Fruit fly (Drosophila melanogaster): Measurements from ENCODE around the gene CG8840.
A peak's percentile ranks its signal among the peaks of the same experiment; 100 is the strongest.

The CG8840 gene

DNA sequence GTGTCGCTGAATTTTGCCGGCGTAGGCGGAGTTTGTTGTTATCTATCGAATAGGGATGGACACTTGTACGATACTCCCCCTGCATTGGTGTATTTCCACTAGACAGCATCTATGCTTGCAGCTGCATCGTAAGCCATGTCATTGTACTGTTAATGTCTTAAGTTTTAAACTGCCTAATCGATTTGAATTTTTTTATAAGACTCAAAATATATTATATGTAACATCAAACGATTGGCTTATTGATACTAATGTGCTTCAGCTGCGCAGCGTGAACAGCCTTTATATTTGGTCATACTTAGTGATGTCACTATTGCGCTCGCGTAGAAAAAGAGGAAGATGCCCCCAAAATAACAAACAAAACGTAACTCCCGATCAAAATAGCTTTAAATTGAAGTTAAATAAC, 33.7 kb upstream of the CG8840 start, which contains the start of the genes CG9662 and Ptpa (continued):
- TF ChIP-seq bigmax (GFP tag; optimal IDR thresholded peaks at IDR 0.05) = no peak
- peak; percentile 89 to 90 for TF ChIP-seq Pdp1 (GFP tag; optimal IDR thresholded peaks at IDR 0.05)
- peak; percentile 72 for TF ChIP-seq dan (GFP tag; IDR thresholded peaks at IDR 0.05)
- peak; percentile 89 for TF ChIP-seq zfh2 (GFP tag; optimal IDR thresholded peaks at IDR 0.05)
- TF ChIP-seq ind (GFP tag; optimal IDR thresholded peaks at IDR 0.05) = peak; percentile 87
- peak; percentile 97 for TF ChIP-seq BEAF-32 (GFP tag; optimal IDR thresholded peaks at IDR 0.05)
- peak; percentile 82 for TF ChIP-seq ems (GFP tag; optimal IDR thresholded peaks at IDR 0.05)
- peak; percentile 92 for TF ChIP-seq slbo (GFP tag; IDR thresholded peaks at IDR 0.05)
- TF ChIP-seq nom (GFP tag; optimal IDR thresholded peaks at IDR 0.05) = no peak
- TF ChIP-seq Sry-δ (GFP tag; optimal IDR thresholded peaks at IDR 0.05) = peak; percentile 99
- TF ChIP-seq CG1024 (GFP tag; IDR thresholded peaks at IDR 0.05) = peak; percentile 53; the same call in 1 of the 2 replicates
- peak; percentile 82 for TF ChIP-seq HLH3B (GFP tag; IDR thresholded peaks at IDR 0.05)
- TF ChIP-seq Oaz (GFP tag; IDR thresholded peaks at IDR 0.05) = peak; percentile 61
- peak; percentile 75 for TF ChIP-seq CG1647 (GFP tag; optimal IDR thresholded peaks at IDR 0.05)
- peak; percentile 76 for TF ChIP-seq CG42726 (GFP tag; IDR thresholded peaks at IDR 0.05; ENCODE audit: partially characterized antibody)
- no peak for TF ChIP-seq mirr (GFP tag; optimal IDR thresholded peaks at IDR 0.05)
- peak; percentile 39 for TF ChIP-seq scrt (GFP tag; optimal IDR thresholded peaks at IDR 0.05)
- peak; percentile 66 for TF ChIP-seq CG4360 (GFP tag; IDR thresholded peaks at IDR 0.05)
- peak; percentile 84 for TF ChIP-seq CG11456 (GFP tag; IDR thresholded peaks at IDR 0.05)
- TF ChIP-seq Fer2 (tag; optimal IDR thresholded peaks at IDR 0.05) = peak; percentile 69
- TF ChIP-seq gsb (GFP tag; IDR thresholded peaks at IDR 0.05) = peak; percentile 11; the same call in 1 of the 2 replicates
- TF ChIP-seq pnt (GFP tag; optimal IDR thresholded peaks at IDR 0.05) = peak; percentile 93
- TF ChIP-seq Six4 (GFP tag; optimal IDR thresholded peaks at IDR 0.05) = peak; percentile 65
- peak; percentile 79; the same call in 2 of the 3 replicates for TF ChIP-seq zen2 (GFP tag; IDR thresholded peaks at IDR 0.05; ENCODE audit: partially characterized antibody)
- TF ChIP-seq CG4707 (GFP tag; optimal IDR thresholded peaks at IDR 0.05) = no peak
- TF ChIP-seq CG9817 (tag; optimal IDR thresholded peaks at IDR 0.05) = peak; percentile 87
- TF ChIP-seq CG18599 (GFP tag; optimal IDR thresholded peaks at IDR 0.05) = peak; percentile 63
- peak; percentile 22 for TF ChIP-seq CG34376 (GFP tag; optimal IDR thresholded peaks at IDR 0.05)
- TF ChIP-seq Side (GFP tag; optimal IDR thresholded peaks at IDR 0.05) = peak; percentile 74
- peak; percentile 83 for TF ChIP-seq CG7372 (GFP tag; IDR thresholded peaks at IDR 0.05)
- TF ChIP-seq CG14860 (GFP tag; IDR thresholded peaks at IDR 0.05; ENCODE audit: partially characterized antibody) = peak; percentile 88
- peak; percentile 7 for TF ChIP-seq CG7271 (tag; optimal IDR thresholded peaks at IDR 0.05)
- TF ChIP-seq vvl (GFP tag; IDR thresholded peaks at IDR 0.05) = peak; percentile 64
- no peak for TF ChIP-seq gcm (GFP tag; optimal IDR thresholded peaks at IDR 0.05)
- TF ChIP-seq Lhr (GFP tag; optimal IDR thresholded peaks at IDR 0.05) = peak; percentile 78
- no peak for TF ChIP-seq exex (tag; optimal IDR thresholded peaks at IDR 0.05)
- TF ChIP-seq Blimp-1 (GFP tag; optimal IDR thresholded peaks at IDR 0.05) = no peak
- TF ChIP-seq eve (GFP tag; optimal IDR thresholded peaks at IDR 0.05) = no peak
- TF ChIP-seq CG3838 (GFP tag; optimal IDR thresholded peaks at IDR 0.05) = peak; percentile 13
- TF ChIP-seq slp2 (GFP tag; optimal IDR thresholded peaks at IDR 0.05) = peak; percentile 71
- TF ChIP-seq sna (GFP tag; IDR thresholded peaks at IDR 0.05; ENCODE audit: partially characterized antibody) = peak; percentile 93
- TF ChIP-seq CG4328 (GFP tag; optimal IDR thresholded peaks at IDR 0.05) = peak; percentile 32
- TF ChIP-seq CG6683 (GFP tag; optimal IDR thresholded peaks at IDR 0.05) = no peak
- TF ChIP-seq Bdp1 (GFP tag; optimal IDR thresholded peaks at IDR 0.05) = peak; percentile 67
- TF ChIP-seq dysf (GFP tag; IDR thresholded peaks at IDR 0.05) = peak; percentile 90
- TF ChIP-seq nau (GFP tag; optimal IDR thresholded peaks at IDR 0.05) = no peak
- no peak for TF ChIP-seq TFAM (GFP tag; optimal IDR thresholded peaks at IDR 0.05)
- peak; percentile 71 for TF ChIP-seq her (GFP tag; optimal IDR thresholded peaks at IDR 0.05)
- peak; percentile 80 for TF ChIP-seq fu2 (GFP tag; optimal IDR thresholded peaks at IDR 0.05)
- no peak for TF ChIP-seq toy (GFP tag; IDR thresholded peaks at IDR 0.05)

Data from whole organism, embryonic.